Fruit fly (Drosophila melanogaster) whole organism, embryonic: Measurements from ENCODE around the gene Atpalpha.

ENCODE experiments used
- ATbp ChIP-seq: fragments of 200-800 bp; sonication (Bioruptor generic); optimal IDR thresholded peaks from 2 replicates; lab custom pipeline; 2017; ENCODE audit warnings: missing biosample characterization, mild to moderate bottlenecking, missing genetic modification characterization, missing genetic modification reagents
- Ada2b ChIP-seq: fragments of 200-800 bp; sonication (Bioruptor generic); IDR thresholded peaks from 2 replicates; pipeline ENCODE4 v1.3.6; 2022; ENCODE audit warnings: missing biosample characterization, missing genetic modification characterization
- B-H2 ChIP-seq: fragments of 200-800 bp; sonication (Bioruptor generic); optimal IDR thresholded peaks from 2 replicates; lab custom pipeline; 2018; ENCODE audit warnings: missing biosample characterization, mild to moderate bottlenecking, missing genetic modification characterization
- BtbVII ChIP-seq: fragments of 200-800 bp; sonication (Bioruptor generic); optimal IDR thresholded peaks from 3 replicates; lab custom pipeline; 2017; ENCODE audit warnings: missing biosample characterization, mild to moderate bottlenecking, missing genetic modification characterization
- CG10147 ChIP-seq: fragments of 200-800 bp; sonication (Bioruptor generic); optimal IDR thresholded peaks from 2 replicates; lab custom pipeline; 2019; ENCODE audit warnings: missing biosample characterization, mild to moderate bottlenecking, missing genetic modification characterization, moderate library complexity
- CG11560 ChIP-seq: fragments of 200-800 bp; sonication (Bioruptor generic); IDR thresholded peaks from 3 replicates; pipeline ENCODE4 v1.3.6; 2022; ENCODE audit warnings: missing biosample characterization, missing genetic modification characterization
- CG13894 ChIP-seq: fragments of 200-800 bp; sonication (Bioruptor generic); optimal IDR thresholded peaks from 3 replicates; lab custom pipeline; 2018; ENCODE audit warnings: missing biosample characterization, mild to moderate bottlenecking, missing genetic modification characterization, moderate library complexity
- CG14050 ChIP-seq: fragments of 200-800 bp; sonication (Bioruptor generic); IDR thresholded peaks from 3 replicates; pipeline ENCODE4 v1.3.6; 2022; ENCODE audit warnings: missing biosample characterization, missing genetic modification characterization
- CG15601 ChIP-seq: fragments of 200-800 bp; sonication (Bioruptor generic); optimal IDR thresholded peaks from 3 replicates; lab custom pipeline; 2019; ENCODE audit warnings: missing biosample characterization, mild to moderate bottlenecking, missing genetic modification characterization, moderate library complexity
- CG16779 ChIP-seq: fragments of 200-800 bp; sonication (Bioruptor generic); IDR thresholded peaks from 2 replicates; pipeline ENCODE4 v1.3.6; 2022; ENCODE audit warnings: missing biosample characterization, missing genetic modification characterization
- CG18619 ChIP-seq: fragments of 200-800 bp; sonication (Bioruptor generic); optimal IDR thresholded peaks from 3 replicates; lab custom pipeline; 2017; ENCODE audit warnings: missing biosample characterization, mild to moderate bottlenecking, missing genetic modification characterization
- CG30020 ChIP-seq: fragments of 200-800 bp; optimal IDR thresholded peaks from 2 replicates; lab custom pipeline; 2019; ENCODE audit warnings: missing biosample characterization, mild to moderate bottlenecking, missing genetic modification characterization, moderate library complexity
- CG3065 ChIP-seq: fragments of 200-800 bp; sonication (Bioruptor generic); optimal IDR thresholded peaks from 2 replicates; lab custom pipeline; 2016; ENCODE audit warnings: missing biosample characterization, missing genetic modification characterization
- CG3281 ChIP-seq: fragments of 200-800 bp; sonication (Bioruptor generic); optimal IDR thresholded peaks from 3 replicates; lab custom pipeline; 2017; ENCODE audit warnings: missing biosample characterization, mild to moderate bottlenecking, missing genetic modification characterization
- CG43689 ChIP-seq: fragments of 200-800 bp; sonication (Bioruptor generic); IDR thresholded peaks from 2 replicates; pipeline ENCODE4 v1.3.6; 2022; ENCODE audit warnings: missing biosample characterization, missing genetic modification characterization
- CG6813 ChIP-seq: fragments of 200-800 bp; sonication (Bioruptor generic); optimal IDR thresholded peaks from 2 replicates; lab custom pipeline; 2017; ENCODE audit warnings: missing biosample characterization, missing genetic modification characterization, mild to moderate bottlenecking, moderate library complexity, missing genetic modification reagents
- CG7556 ChIP-seq: fragments of 200-800 bp; sonication (Bioruptor generic); optimal IDR thresholded peaks from 2 replicates; lab custom pipeline; 2017; ENCODE audit warnings: missing biosample characterization, mild to moderate bottlenecking, missing genetic modification characterization
- CG8281 ChIP-seq: fragments of 200-800 bp; sonication (Bioruptor generic); optimal IDR thresholded peaks from 2 replicates; lab custom pipeline; 2018; ENCODE audit warnings: missing biosample characterization, mild to moderate bottlenecking, missing genetic modification characterization, moderate library complexity
- CG8290 ChIP-seq, 3 experiments: fragments of 200-800 bp; sonication (Bioruptor generic); optimal IDR thresholded peaks; 2 replicates each; lab custom pipeline; 2016 to 2019; ENCODE audit warnings: missing biosample characterization in 3 of 3, missing genetic modification characterization in 3 of 3, mild to moderate bottlenecking in 2 of 3, moderate library complexity in 1 of 3
- CG9215 ChIP-seq: fragments of 200-800 bp; sonication (Bioruptor generic); IDR thresholded peaks from 2 replicates; pipeline ENCODE4 v1.3.6; 2022; ENCODE audit warnings: missing biosample characterization, missing genetic modification characterization
- HHEX ChIP-seq: fragments of 200-800 bp; sonication (Bioruptor generic); optimal IDR thresholded peaks from 3 replicates; lab custom pipeline; 2017; ENCODE audit warnings: missing biosample characterization, mild to moderate bottlenecking, missing genetic modification characterization, missing genetic modification reagents
- Hr78 ChIP-seq, 2 experiments: fragments of 200-800 bp in 1 of 2; fragments of >200 bp in 1 of 2; sonication (Bioruptor generic) in 1 of 2; optimal IDR thresholded peaks; 2 replicates each; lab custom pipeline; 2017 to 2019; ENCODE audit warnings: missing biosample characterization in 2 of 2, missing genetic modification characterization in 2 of 2, mild to moderate bottlenecking in 1 of 2, moderate library complexity in 1 of 2
- Optix ChIP-seq: fragments of 200-800 bp; sonication (Bioruptor generic); IDR thresholded peaks from 3 replicates; pipeline ENCODE4 v1.3.6; 2022; ENCODE audit warnings: missing biosample characterization, missing genetic modification characterization
- PHDP ChIP-seq: fragments of 200-800 bp; sonication (Bioruptor generic); optimal IDR thresholded peaks from 3 replicates; lab custom pipeline; 2018; ENCODE audit warnings: missing biosample characterization, mild to moderate bottlenecking, missing genetic modification characterization, moderate library complexity
- Spps ChIP-seq: fragments of 200-800 bp; sonication (Bioruptor generic); optimal IDR thresholded peaks from 2 replicates; lab custom pipeline; 2018; ENCODE audit warnings: missing biosample characterization, mild to moderate bottlenecking, missing genetic modification characterization
- Taf1 ChIP-seq: fragments of 200-800 bp; sonication (Bioruptor generic); IDR thresholded peaks from 2 replicates; pipeline ENCODE4 v1.3.6; 2022; ENCODE audit warnings: missing biosample characterization, missing genetic modification characterization
- YL-1 ChIP-seq: fragments of 200-800 bp; sonication (Bioruptor generic); optimal IDR thresholded peaks from 3 replicates; lab custom pipeline; 2017; ENCODE audit warnings: missing biosample characterization, mild to moderate bottlenecking, missing genetic modification characterization
- ewg ChIP-seq: fragments of 200-800 bp; sonication (Bioruptor generic); optimal IDR thresholded peaks from 3 replicates; lab custom pipeline; 2017; ENCODE audit warnings: mild to moderate bottlenecking, missing biosample characterization, missing genetic modification reagents, missing genetic modification characterization
- fd3F ChIP-seq: fragments of 200-800 bp; sonication (Bioruptor generic); optimal IDR thresholded peaks from 2 replicates; lab custom pipeline; 2018; ENCODE audit warnings: missing biosample characterization, mild to moderate bottlenecking, missing genetic modification characterization, moderate library complexity
- grn ChIP-seq: fragments of 200-800 bp; sonication (Bioruptor generic); optimal IDR thresholded peaks from 3 replicates; lab custom pipeline; 2017; ENCODE audit warnings: missing biosample characterization, missing genetic modification characterization
- h ChIP-seq: fragments of >200 bp; optimal IDR thresholded peaks from 2 replicates; lab custom pipeline; 2017
- hkb ChIP-seq, 2 experiments: fragments of 200-800 bp in 1 of 2; fragments of >200 bp in 1 of 2; sonication (Bioruptor generic) in 1 of 2; IDR thresholded peaks in 1 of 2; optimal IDR thresholded peaks in 1 of 2; 2 replicates each; pipeline versions ENCODE4 v1.3.6 to Lab custom; 2017 to 2022; ENCODE audit warnings: missing biosample characterization in 1 of 2, missing genetic modification characterization in 1 of 2
- otp ChIP-seq: fragments of 200-800 bp; sonication (Bioruptor generic); IDR thresholded peaks from 3 replicates; pipeline ENCODE4, ENCODE4 v1.3.6; 2022; ENCODE audit warnings: missing biosample characterization, missing genetic modification characterization
- pfk ChIP-seq: fragments of 200-800 bp; sonication (Bioruptor generic); optimal IDR thresholded peaks from 2 replicates; lab custom pipeline; 2018; ENCODE audit warnings: missing biosample characterization, mild to moderate bottlenecking, missing genetic modification characterization, moderate library complexity
- pros ChIP-seq: fragments of 200-800 bp; sonication (Bioruptor generic); optimal IDR thresholded peaks from 3 replicates; lab custom pipeline; 2019; ENCODE audit warnings: missing biosample characterization, mild to moderate bottlenecking, missing genetic modification characterization, moderate library complexity
- pum ChIP-seq: fragments of 200-800 bp; sonication (Bioruptor generic); optimal IDR thresholded peaks from 2 replicates; lab custom pipeline; 2016; ENCODE audit warnings: missing biosample characterization, missing genetic modification characterization
- scrt ChIP-seq: fragments of 200-800 bp; sonication (Bioruptor generic); optimal IDR thresholded peaks from 2 replicates; lab custom pipeline; 2018; ENCODE audit warnings: missing biosample characterization, mild to moderate bottlenecking, missing genetic modification characterization, moderate library complexity
- sim ChIP-seq: fragments of 200-800 bp; sonication (Bioruptor generic); IDR thresholded peaks from 2 replicates; pipeline ENCODE4 v1.3.6; 2022; ENCODE audit warnings: missing biosample characterization, missing genetic modification characterization
- sima ChIP-seq: fragments of 200-800 bp; sonication (Bioruptor generic); optimal IDR thresholded peaks from 2 replicates; lab custom pipeline; 2016; ENCODE audit warnings: missing biosample characterization, missing genetic modification characterization
- sna ChIP-seq: fragments of 200-800 bp; sonication (Bioruptor generic); IDR thresholded peaks from 2 replicates; pipeline ENCODE4 v1.3.6; 2022; ENCODE audit warnings: missing biosample characterization, missing genetic modification characterization; ENCODE audit not compliant: partially characterized antibody
- sqz ChIP-seq: fragments of 200-800 bp; sonication (Bioruptor generic); optimal IDR thresholded peaks from 3 replicates; lab custom pipeline; 2018; ENCODE audit warnings: missing biosample characterization, mild to moderate bottlenecking, missing genetic modification characterization
- tgo ChIP-seq: fragments of 200-800 bp; sonication (Bioruptor generic); IDR thresholded peaks from 3 replicates; pipeline ENCODE4 v1.3.6; 2022; ENCODE audit warnings: missing biosample characterization, missing genetic modification characterization
- unpg ChIP-seq: fragments of 200-800 bp; sonication (Bioruptor generic); optimal IDR thresholded peaks from 3 replicates; lab custom pipeline; 2018; ENCODE audit warnings: missing biosample characterization, mild to moderate bottlenecking, missing genetic modification characterization, moderate library complexity
- wek ChIP-seq: fragments of 200-800 bp; sonication (Bioruptor generic); optimal IDR thresholded peaks from 3 replicates; lab custom pipeline; 2018; ENCODE audit warnings: missing biosample characterization, mild to moderate bottlenecking, missing genetic modification characterization, moderate library complexity
- yki ChIP-seq: fragments of >200 bp; optimal IDR thresholded peaks from 3 replicates; lab custom pipeline; 2018
- zen ChIP-seq: fragments of 200-800 bp; sonication (Bioruptor generic); optimal IDR thresholded peaks from 3 replicates; lab custom pipeline; 2018; ENCODE audit warnings: missing biosample characterization, mild to moderate bottlenecking, missing genetic modification characterization, moderate library complexity

Atpalpha gene

DNA sequence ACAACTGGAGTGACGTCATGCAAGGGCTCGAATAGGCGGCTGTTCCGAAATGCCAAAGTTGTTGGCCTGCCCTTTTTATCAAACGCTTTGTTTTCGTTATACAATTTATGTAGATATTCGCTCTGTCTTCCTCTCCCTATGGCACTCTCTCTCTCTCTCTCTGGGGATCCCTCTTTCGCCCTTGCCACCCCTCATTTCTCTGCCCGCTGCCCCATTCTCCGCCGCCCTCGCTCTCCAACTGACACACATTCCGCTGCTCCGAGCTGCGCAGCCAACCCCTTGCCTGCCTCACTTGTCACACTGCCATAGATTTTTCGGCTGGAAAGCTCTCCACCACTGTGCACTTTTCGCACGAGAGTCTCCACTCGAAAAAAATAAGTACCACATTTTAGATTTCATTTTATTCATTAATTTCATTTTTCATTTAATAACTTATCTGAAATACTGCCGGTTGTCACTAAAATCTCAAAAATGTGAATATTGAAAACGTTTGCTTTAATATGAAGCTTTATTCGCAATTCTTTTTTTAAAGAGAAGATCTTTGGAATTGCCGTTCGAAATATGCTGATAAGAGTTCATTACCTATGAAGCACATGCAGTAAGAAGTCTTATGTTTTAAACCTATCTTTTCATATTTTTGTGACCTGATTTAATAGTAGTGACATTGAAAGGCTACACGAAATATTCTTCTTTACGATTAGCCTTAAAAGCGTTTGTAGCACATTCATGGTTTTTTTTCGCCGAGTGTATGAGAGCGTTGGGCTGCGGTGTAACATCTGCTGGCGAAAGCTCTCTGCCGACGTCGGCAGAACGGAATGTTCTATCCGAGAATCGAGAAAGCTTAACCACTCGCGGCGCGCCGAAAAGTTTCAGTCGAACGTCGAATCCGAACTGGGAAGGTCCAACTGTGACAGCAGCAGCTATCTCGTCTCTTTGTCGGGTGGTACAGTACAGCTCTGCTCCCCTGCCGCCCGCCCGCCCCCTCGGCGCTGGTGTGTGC lies 8.7 kb downstream of the Atpalpha start (continued):
- peak; percentile 58 for TF ChIP-seq zen (tag; lab: Kevin White, UChicago)
- TF ChIP-seq ewg (GFP tag; lab: Kevin White, UChicago) = peak; percentile 60
- no peak for TF ChIP-seq sim (GFP tag; lab: Robert Waterston, UW)
- TF ChIP-seq Ada2b = peak; percentile 34; the same call in 1 of the 2 replicates
- peak; percentile 64 for TF ChIP-seq YL-1
- peak; percentile 95 for TF ChIP-seq CG18619 (GFP tag; lab: Kevin White, UChicago)
- TF ChIP-seq pros (GFP tag; lab: Kevin White, UChicago) = no peak
- TF ChIP-seq CG8290 (GFP tag; optimal IDR thresholded peaks at IDR 0.05; lab: Kevin White, UChicago) = peak; percentile 62
- TF ChIP-seq CG8290 (tag; optimal IDR thresholded peaks at IDR 0.05; lab: Kevin White, UChicago) = peak in 1 of 2 experiments; percentile 81
- peak; percentile 47; the same call in 1 of the 2 replicates for TF ChIP-seq sna (GFP tag; lab: Robert Waterston, UW)
- no peak for TF ChIP-seq pfk (GFP tag; lab: Kevin White, UChicago)
- peak; percentile 93 for TF ChIP-seq HHEX (GFP tag; lab: Kevin White, UChicago)
- TF ChIP-seq grn = no peak
- peak; percentile 75 for TF ChIP-seq CG15601 (tag; lab: Kevin White, UChicago)
- peak; percentile 75 for TF ChIP-seq sqz (GFP tag; lab: Kevin White, UChicago)
- peak; percentile 73 for TF ChIP-seq tgo (GFP tag; lab: Robert Waterston, UW)
- TF ChIP-seq CG16779 (GFP tag; lab: Robert Waterston, UW) = peak; percentile 83; the same call in 1 of the 2 replicates
- peak; percentile 76 for TF ChIP-seq CG8281 (tag; lab: Kevin White, UChicago)
- no peak for TF ChIP-seq sima (GFP tag; lab: Kevin White, UChicago)
- TF ChIP-seq Spps (tag; lab: Kevin White, UChicago) = peak; percentile 11
- TF ChIP-seq B-H2 (GFP tag; lab: Kevin White, UChicago) = peak; percentile 75
- TF ChIP-seq wek = no peak
- peak; percentile 74 for TF ChIP-seq ATbp (GFP tag; lab: Kevin White, UChicago)
- TF ChIP-seq Taf1 (GFP tag; lab: Robert Waterston, UW) = no peak
- peak; percentile 74 for TF ChIP-seq pum (GFP tag; lab: Kevin White, UChicago)
- TF ChIP-seq fd3F = peak; percentile 78
- peak; percentile 83; the same call in 1 of the 2 replicates for TF ChIP-seq CG9215 (GFP tag; lab: Robert Waterston, UW)
- TF ChIP-seq yki (lab: Kevin White, UChicago) = peak; percentile 34
- TF ChIP-seq h = no peak
- no peak; the same call in 2 of the 3 replicates for TF ChIP-seq Optix (GFP tag; lab: Robert Waterston, UW)
- TF ChIP-seq CG43689 (GFP tag; lab: Robert Waterston, UW) = no peak
- TF ChIP-seq CG3065 = peak; percentile 48
- TF ChIP-seq Hr78 (GFP tag; optimal IDR thresholded peaks at IDR 0.05; lab: Kevin White, UChicago) = peak in 1 of 2 experiments; percentile 85
- peak; percentile 91 for TF ChIP-seq BtbVII
- TF ChIP-seq CG13894 = peak; percentile 51
- peak; percentile 53 for TF ChIP-seq CG30020 (tag; lab: Kevin White, UChicago)
- peak; percentile 93 for TF ChIP-seq CG10147 (GFP tag; lab: Kevin White, UChicago)
- no peak; the same call in 2 of the 3 replicates for TF ChIP-seq CG14050 (GFP tag; lab: Robert Waterston, UW)
- peak; percentile 54; the same call in 1 of the 3 replicates for TF ChIP-seq CG11560 (tag; lab: Robert Waterston, UW)
- TF ChIP-seq CG7556 = peak; percentile 98
- peak; percentile 77 for TF ChIP-seq CG6813 (GFP tag; lab: Kevin White, UChicago)
- TF ChIP-seq scrt (GFP tag; lab: Kevin White, UChicago) = peak; percentile 80
- peak; percentile 83 for TF ChIP-seq PHDP (tag; lab: Kevin White, UChicago)
- peak; percentile 67 for TF ChIP-seq unpg (GFP tag; lab: Kevin White, UChicago)
- peak; percentile 95 for TF ChIP-seq CG3281 (GFP tag; lab: Kevin White, UChicago)
- TF ChIP-seq hkb (optimal IDR thresholded peaks at IDR 0.05; lab: Kevin White, UChicago) = no peak
- peak; percentile 59 for TF ChIP-seq hkb (GFP tag; IDR thresholded peaks at IDR 0.05; lab: Robert Waterston, UW)
- TF ChIP-seq otp (GFP tag; lab: Robert Waterston, UW) = no peak
